Fruit fly (Drosophila melanogaster): ENCODE measurements around the gene und.

Gene und

dm6 chr2L:9737803-9738202 lies 25.4 kb upstream of the und start (continued):
- TF ChIP-seq CG11902 (GFP tag; optimal IDR thresholded peaks at IDR 0.05) (no peak), CG32006 (GFP tag; optimal IDR thresholded peaks at IDR 0.05) (peak; percentile 68), salr (GFP tag; optimal IDR thresholded peaks at IDR 0.05) (no peak), Smox (GFP tag; optimal IDR thresholded peaks at IDR 0.05) (peak; percentile 35), acj6 (GFP tag; optimal IDR thresholded peaks at IDR 0.05) (peak; percentile 37), Eip75B (GFP tag; optimal IDR thresholded peaks at IDR 0.05) (peak; percentile 8), CG8119 (GFP tag; IDR thresholded peaks at IDR 0.05) (peak; percentile 42; the same call in 1 of the 3 replicates), cyc (GFP tag; optimal IDR thresholded peaks at IDR 0.05) (peak; percentile 36), Eip93F (GFP tag; optimal IDR thresholded peaks at IDR 0.05) (no peak), CG3032 (tag; optimal IDR thresholded peaks at IDR 0.05) (peak; percentile 28), vri (GFP tag; optimal IDR thresholded peaks at IDR 0.05) (no peak), fd59A (GFP tag; optimal IDR thresholded peaks at IDR 0.05) (no peak), CG34406 (GFP tag; optimal IDR thresholded peaks at IDR 0.05) (peak; percentile 39), lz (GFP tag; optimal IDR thresholded peaks at IDR 0.05) (peak; percentile 28), CG3919 (GFP tag; optimal IDR thresholded peaks at IDR 0.05) (peak; percentile 45), svp (GFP tag) (peak; percentile 68), CG10631 (GFP tag; optimal IDR thresholded peaks at IDR 0.05) (peak; percentile 44), fkh (GFP tag; optimal IDR thresholded peaks at IDR 0.05) (no peak), achi (GFP tag; optimal IDR thresholded peaks at IDR 0.05) (peak; percentile 26), Hr39 (GFP tag; optimal IDR thresholded peaks at IDR 0.05) (peak; percentile 21), CG10669 (GFP tag; optimal IDR thresholded peaks at IDR 0.05) (peak; percentile 49), dsx (GFP tag; optimal IDR thresholded peaks at IDR 0.05; ENCODE audit: poor library complexity, severe bottlenecking) (peak; percentile 16), Sox102F (GFP tag; optimal IDR thresholded peaks at IDR 0.05) (peak; percentile 15), CG6163 (GFP tag; IDR thresholded peaks at IDR 0.05) (peak; percentile 24; the same call in 1 of the 3 replicates), pdm3 (GFP tag; optimal IDR thresholded peaks at IDR 0.05) (peak; percentile 56), eg (GFP tag; IDR thresholded peaks at IDR 0.05) (peak; percentile 45; the same call in 2 of the 3 replicates)

dm6 chr2L:9739685-9740084 lies 23.5 kb upstream of the und start:
- TF ChIP-seq dsx (GFP tag; optimal IDR thresholded peaks at IDR 0.05; ENCODE audit: poor library complexity, severe bottlenecking) (no peak), Eip93F (GFP tag; optimal IDR thresholded peaks at IDR 0.05) (no peak), Met (GFP tag; optimal IDR thresholded peaks at IDR 0.05) (no peak), CG6808 (GFP tag; optimal IDR thresholded peaks at IDR 0.05) (no peak), salr (GFP tag; optimal IDR thresholded peaks at IDR 0.05) (no peak), CG8319 (GFP tag; optimal IDR thresholded peaks at IDR 0.05) (no peak), Sox15 (GFP tag; optimal IDR thresholded peaks at IDR 0.05) (no peak), dac (GFP tag; optimal IDR thresholded peaks at IDR 0.05) (no peak), CG11902 (GFP tag; optimal IDR thresholded peaks at IDR 0.05) (no peak), Lpt (GFP tag; optimal IDR thresholded peaks at IDR 0.05) (no peak), svp (GFP tag) (no peak), Hr39 (GFP tag; optimal IDR thresholded peaks at IDR 0.05) (no peak), fd85E (GFP tag; optimal IDR thresholded peaks at IDR 0.05) (no peak), Hr38 (GFP tag; optimal IDR thresholded peaks at IDR 0.05) (no peak), Eip75B (GFP tag; optimal IDR thresholded peaks at IDR 0.05) (no peak)

dm6 chr2L:9743823-9744222 lies 19.3 kb upstream of the und start:
- TF ChIP-seq CG10669 (GFP tag; optimal IDR thresholded peaks at IDR 0.05) (no peak), eg (GFP tag; IDR thresholded peaks at IDR 0.05) (0 out of 3 replicates have a peak, but pooled peaks have one; percentile 9)

- TF ChIP-seq eg (GFP tag; IDR thresholded peaks at IDR 0.05), result no peak
- no peak for TF ChIP-seq Sox15 (GFP tag; optimal IDR thresholded peaks at IDR 0.05)
- no peak for TF ChIP-seq Smox (GFP tag; optimal IDR thresholded peaks at IDR 0.05)
- TF ChIP-seq dac (GFP tag; optimal IDR thresholded peaks at IDR 0.05), result no peak
- no peak for TF ChIP-seq CG1621 (tag; optimal IDR thresholded peaks at IDR 0.05)
- no peak for TF ChIP-seq esn (GFP tag; optimal IDR thresholded peaks at IDR 0.05)
- TF ChIP-seq OdsH (GFP tag; optimal IDR thresholded peaks at IDR 0.05), result no peak
- no peak for TF ChIP-seq CG34406 (GFP tag; optimal IDR thresholded peaks at IDR 0.05)
- no peak for TF ChIP-seq Ets96B (tag; optimal IDR thresholded peaks at IDR 0.05)
- TF ChIP-seq CG11762 (GFP tag; optimal IDR thresholded peaks at IDR 0.05; ENCODE audit: insufficient read depth), result no peak
- no peak for TF ChIP-seq topi (GFP tag; optimal IDR thresholded peaks at IDR 0.05)
- no peak for TF ChIP-seq fd85E (GFP tag; optimal IDR thresholded peaks at IDR 0.05)
- TF ChIP-seq CG32006 (GFP tag; optimal IDR thresholded peaks at IDR 0.05), result no peak
- no peak for TF ChIP-seq CG11902 (GFP tag; optimal IDR thresholded peaks at IDR 0.05)
- no peak for TF ChIP-seq pdm3 (GFP tag; optimal IDR thresholded peaks at IDR 0.05)
- no peak for TF ChIP-seq Eip75B (GFP tag; optimal IDR thresholded peaks at IDR 0.05)
- no peak for TF ChIP-seq net (GFP tag; optimal IDR thresholded peaks at IDR 0.05)
- no peak for TF ChIP-seq CG6792 (GFP tag; optimal IDR thresholded peaks at IDR 0.05)
These were observed 18.5 kb upstream of the und start for dm6 chr2L:9744634-9745033.

Data from whole organism, prepupa.